Worm (Caenorhabditis elegans): ENCODE results near the gene mmab-1.
A peak's percentile ranks its signal among the peaks of the same experiment; 100 is the strongest.

ce11 chrIII:4934896-4935628 lies 13.1 kb upstream of the mmab-1 start, which contains the start of gene mrps-18C:
- TF ChIP-seq ztf-11 (tag; optimal IDR thresholded peaks at IDR 0.05) = no peak
- TF ChIP-seq nhr-25 (tag; optimal IDR thresholded peaks at IDR 0.05) = no peak
- no peak for TF ChIP-seq daf-12 (tag; optimal IDR thresholded peaks at IDR 0.05)
- no peak for TF ChIP-seq nfya-1 (tag; optimal IDR thresholded peaks at IDR 0.05; ENCODE audit: insufficient read depth)
- no peak for TF ChIP-seq nhr-237 (tag; optimal IDR thresholded peaks at IDR 0.05)
- no peak for TF ChIP-seq pqm-1 (tag; optimal IDR thresholded peaks at IDR 0.05)
- TF ChIP-seq pha-4 (tag; optimal IDR thresholded peaks at IDR 0.05) = peak; percentile 13
